Worm (Caenorhabditis elegans) whole organism, L3 larva: ENCODE measurements around the gene fbxb-107.

Experiments used
- R02D3.7 ChIP-seq: fragments of 150-350 bp; optimal IDR thresholded peaks from 2 replicates; lab custom pipeline; 2014; ENCODE audit warnings: missing biosample characterization, missing genetic modification characterization
- ZK546.5 ChIP-seq: sonication (generic microtip); optimal IDR thresholded peaks from 2 replicates; lab custom pipeline; 2017; ENCODE audit warnings: missing biosample characterization, missing genetic modification characterization
- aly-2 ChIP-seq: fragments of 150-350 bp; optimal IDR thresholded peaks from 2 replicates; lab custom pipeline; 2014; ENCODE audit warnings: missing biosample characterization, missing genetic modification characterization
- ceh-28 ChIP-seq: fragments of 150-350 bp; optimal IDR thresholded peaks from 2 replicates; lab custom pipeline; 2014; ENCODE audit warnings: missing biosample characterization, missing genetic modification reagents, missing genetic modification characterization
- ceh-82 ChIP-seq: fragments of 150-350 bp; optimal IDR thresholded peaks from 2 replicates; lab custom pipeline; 2014; ENCODE audit warnings: missing biosample characterization, missing genetic modification characterization
- ceh-9 ChIP-seq: sonication (generic microtip); optimal IDR thresholded peaks from 2 replicates; lab custom pipeline; 2018; ENCODE audit warnings: missing biosample characterization, missing genetic modification characterization
- daf-12 ChIP-seq: fragments of 150-350 bp; optimal IDR thresholded peaks from 2 replicates; lab custom pipeline; 2014; ENCODE audit warnings: missing biosample characterization, missing genetic modification reagents, missing genetic modification characterization
- egl-27 ChIP-seq: sonication (generic microtip); optimal IDR thresholded peaks from 4 replicates; lab custom pipeline; 2017; ENCODE audit warnings: missing biosample characterization, missing genetic modification reagents, missing genetic modification characterization
- egl-5 ChIP-seq: fragments of 150-350 bp; optimal IDR thresholded peaks from 2 replicates; lab custom pipeline; 2017; ENCODE audit warnings: missing biosample characterization, missing genetic modification reagents, missing genetic modification characterization, inconsistent platforms
- elt-1 ChIP-seq: fragments of 150-350 bp; optimal IDR thresholded peaks from 2 replicates; lab custom pipeline; 2014; ENCODE audit warnings: missing biosample characterization, missing genetic modification characterization
- elt-3 ChIP-seq, 3 experiments: fragments of 150-350 bp in 1 of 3; sonication (generic microtip) in 2 of 3; optimal IDR thresholded peaks; 2 replicates in 2 of 3; 4 replicates in 1 of 3; lab custom pipeline; 2014 to 2017; ENCODE audit warnings: missing biosample characterization in 3 of 3, missing genetic modification characterization in 3 of 3
- fkh-2 ChIP-seq: fragments of 150-350 bp; optimal IDR thresholded peaks from 2 replicates; lab custom pipeline; 2014; ENCODE audit warnings: missing biosample characterization, missing genetic modification reagents, missing genetic modification characterization
- fos-1 ChIP-seq: fragments of 150-350 bp; optimal IDR thresholded peaks from 2 replicates; lab custom pipeline; 2014; ENCODE audit warnings: missing biosample characterization, missing genetic modification characterization
- hmg-11 ChIP-seq: sonication (generic microtip); optimal IDR thresholded peaks from 2 replicates; lab custom pipeline; 2016; ENCODE audit warnings: missing genetic modification characterization, missing compliant biosample characterization
- jun-1 ChIP-seq: fragments of 150-350 bp; optimal IDR thresholded peaks from 2 replicates; lab custom pipeline; 2014; ENCODE audit warnings: missing biosample characterization, missing genetic modification reagents, missing genetic modification characterization
- lin-39 ChIP-seq: fragments of 150-350 bp; optimal IDR thresholded peaks from 2 replicates; lab custom pipeline; 2018; ENCODE audit warnings: missing biosample characterization, missing genetic modification reagents, missing genetic modification characterization
- lsy-12 ChIP-seq: sonication (generic microtip); optimal IDR thresholded peaks from 2 replicates; lab custom pipeline; 2016; ENCODE audit warnings: mild to moderate bottlenecking, missing genetic modification characterization, missing compliant biosample characterization
- mdl-1 ChIP-seq: fragments of 150-350 bp; optimal IDR thresholded peaks from 2 replicates; lab custom pipeline; 2014; ENCODE audit warnings: missing biosample characterization, missing genetic modification characterization
- nhr-11 ChIP-seq: fragments of 150-350 bp; optimal IDR thresholded peaks from 2 replicates; lab custom pipeline; 2014; ENCODE audit warnings: missing biosample characterization, missing genetic modification characterization
- nhr-12 ChIP-seq: fragments of 150-350 bp; optimal IDR thresholded peaks from 2 replicates; lab custom pipeline; 2014; ENCODE audit warnings: missing biosample characterization, missing genetic modification characterization
- nhr-23 ChIP-seq: fragments of 150-350 bp; optimal IDR thresholded peaks from 2 replicates; lab custom pipeline; 2014; ENCODE audit warnings: missing biosample characterization, missing genetic modification reagents, missing genetic modification characterization
- nhr-25 ChIP-seq: sonication (generic microtip); optimal IDR thresholded peaks from 2 replicates; lab custom pipeline; 2017; ENCODE audit warnings: missing biosample characterization, missing genetic modification characterization
- nhr-28 ChIP-seq: fragments of 150-350 bp; optimal IDR thresholded peaks from 2 replicates; lab custom pipeline; 2014; ENCODE audit warnings: missing biosample characterization, missing genetic modification characterization
- nhr-43 ChIP-seq: sonication (generic microtip); optimal IDR thresholded peaks from 2 replicates; lab custom pipeline; 2016; ENCODE audit warnings: mild to moderate bottlenecking, missing genetic modification characterization, missing compliant biosample characterization; ENCODE audit not compliant: poor library complexity, severe bottlenecking
- nhr-67 ChIP-seq: fragments of 150-350 bp; optimal IDR thresholded peaks from 2 replicates; lab custom pipeline; 2014; ENCODE audit warnings: missing biosample characterization, missing genetic modification characterization
- nhr-76 ChIP-seq: fragments of 150-350 bp; sonication (generic microtip); optimal IDR thresholded peaks from 5 replicates; lab custom pipeline; 2014; ENCODE audit warnings: missing biosample characterization, missing genetic modification characterization
- nhr-77 ChIP-seq: fragments of 150-350 bp; optimal IDR thresholded peaks from 2 replicates; lab custom pipeline; 2014; ENCODE audit warnings: missing biosample characterization, missing genetic modification characterization
- pha-4 ChIP-seq: fragments of 150-350 bp; optimal IDR thresholded peaks from 2 replicates; lab custom pipeline; 2014; ENCODE audit warnings: missing biosample characterization, missing genetic modification reagents, missing genetic modification characterization
- pqm-1 ChIP-seq: fragments of 150-350 bp; optimal IDR thresholded peaks from 2 replicates; lab custom pipeline; 2017; ENCODE audit warnings: missing biosample characterization, missing genetic modification characterization, inconsistent platforms
- sea-2 ChIP-seq: fragments of 150-350 bp; sonication (generic microtip); optimal IDR thresholded peaks from 4 replicates; lab custom pipeline; 2014; ENCODE audit warnings: missing biosample characterization, missing genetic modification reagents, missing genetic modification characterization
- skn-1 ChIP-seq: fragments of 150-350 bp; optimal IDR thresholded peaks from 2 replicates; lab custom pipeline; 2014; ENCODE audit warnings: missing biosample characterization, missing genetic modification characterization
- snpc-4 ChIP-seq: fragments of 150-350 bp; optimal IDR thresholded peaks from 2 replicates; lab custom pipeline; 2014; ENCODE audit warnings: missing biosample characterization, missing genetic modification characterization
- unc-39 ChIP-seq: sonication (generic microtip); optimal IDR thresholded peaks from 4 replicates; lab custom pipeline; 2017; ENCODE audit warnings: missing biosample characterization, missing genetic modification characterization
- unc-62 ChIP-seq: fragments of 150-350 bp; sonication (generic microtip); optimal IDR thresholded peaks from 4 replicates; lab custom pipeline; 2014; ENCODE audit warnings: missing biosample characterization, missing genetic modification reagents, missing genetic modification characterization
- zag-1 ChIP-seq: fragments of 150-350 bp; optimal IDR thresholded peaks from 2 replicates; lab custom pipeline; 2014; ENCODE audit warnings: missing biosample characterization, missing genetic modification characterization
- ztf-4 ChIP-seq: fragments of 150-350 bp; optimal IDR thresholded peaks from 2 replicates; lab custom pipeline; 2014; ENCODE audit warnings: missing biosample characterization, missing genetic modification characterization

fbxb-107 gene

ce11 chrII:2752999-2753398 lies 5.6 kb upstream of the fbxb-107 start, which contains the start of gene F29A7.3:
Gene F29A7.3, plus strand, starts transcription at chrII:2753299.
- TF ChIP-seq nhr-77 (no peak), elt-1 (tag; lab: Kevin White, UChicago) (no peak), daf-12 (no peak), hmg-11 (tag; lab: Kevin White, UChicago) (no peak), mdl-1 (no peak), ZK546.5 (tag; lab: Kevin White, UChicago) (no peak), skn-1 (tag; lab: Kevin White, UChicago) (no peak), nhr-28 (tag; lab: Kevin White, UChicago) (no peak), unc-39 (no peak), nhr-76 (tag; lab: Kevin White, UChicago) (no peak)

- TF ChIP-seq unc-39 (no peak), pqm-1 (tag; lab: Kevin White, UChicago) (no peak), elt-1 (tag; lab: Kevin White, UChicago) (no peak), sea-2 (no peak), fkh-2 (tag; lab: Kevin White, UChicago) (no peak), daf-12 (no peak), egl-5 (no peak)
Observed at ce11 chrII:2754595-2754994, 4.0 kb upstream of the fbxb-107 start.

DNA sequence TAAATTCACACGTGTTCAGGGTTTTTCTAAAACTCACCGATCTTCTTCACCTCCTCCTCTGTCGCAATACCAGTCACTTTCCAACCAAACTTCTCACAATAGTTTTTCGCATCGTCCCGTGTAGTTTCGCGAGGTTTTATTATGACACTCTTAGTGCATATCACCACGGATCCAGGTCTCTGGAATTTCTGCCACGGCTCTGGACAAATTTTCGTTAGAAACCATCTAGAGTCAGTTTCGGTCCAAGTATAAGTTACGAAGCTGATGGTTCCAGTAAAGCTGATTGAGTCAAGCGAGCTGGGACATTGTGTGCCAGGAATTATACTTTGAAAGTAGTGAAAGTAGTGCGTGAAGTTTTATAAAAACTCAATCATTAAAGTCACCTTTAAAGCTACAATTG lies 2.2 kb upstream of the fbxb-107 start:
- TF ChIP-seq aly-2 (no peak), nhr-12 (tag; lab: Kevin White, UChicago) (no peak), ceh-9 (tag; lab: Kevin White, UChicago) (no peak), ceh-28 (tag; lab: Kevin White, UChicago) (no peak), daf-12 (no peak), nhr-23 (tag; lab: Kevin White, UChicago) (no peak), elt-3 (tag; optimal IDR thresholded peaks at IDR 0.05; lab: Kevin White, UChicago) (no peak), jun-1 (no peak), pha-4 (tag; lab: Kevin White, UChicago) (no peak), zag-1 (tag; lab: Kevin White, UChicago) (no peak), nhr-43 (tag; lab: Kevin White, UChicago) (no peak), nhr-76 (tag; lab: Kevin White, UChicago) (no peak), ceh-82 (tag; lab: Kevin White, UChicago) (no peak), snpc-4 (tag; lab: Kevin White, UChicago) (no peak), lsy-12 (tag; lab: Kevin White, UChicago) (no peak), ztf-4 (tag; lab: Kevin White, UChicago) (no peak), hmg-11 (tag; lab: Kevin White, UChicago) (no peak), egl-5 (no peak), skn-1 (tag; lab: Kevin White, UChicago) (no peak), lin-39 (tag; lab: Kevin White, UChicago) (no peak)

DNA sequence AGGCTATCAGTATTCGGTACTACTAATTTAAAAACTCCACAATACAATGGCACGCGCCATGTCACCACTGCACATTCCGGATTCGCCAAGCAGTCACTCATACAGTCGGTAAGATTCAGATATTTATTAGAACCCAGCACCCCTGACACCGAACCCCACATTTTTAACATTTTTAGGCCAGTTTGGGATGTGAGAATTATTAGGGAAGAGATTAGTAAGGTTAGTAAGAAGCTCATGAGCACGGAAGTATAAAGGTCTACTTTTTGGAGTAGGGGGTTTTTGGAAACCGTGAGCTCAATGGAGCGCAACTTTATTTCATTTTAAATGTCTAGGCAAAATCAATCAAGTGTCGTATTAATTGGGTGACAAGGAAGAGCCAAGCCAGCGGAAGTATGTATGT lies 618 bp upstream of the fbxb-107 start, which contains the start of gene F29A7.8:
Gene F29A7.8, minus strand, starts transcription at position 101 of the 400 bp plus-strand sequence.
- TF ChIP-seq unc-62 (GFP tag; lab: Kevin White, UChicago) (no peak), nhr-11 (tag; lab: Kevin White, UChicago) (no peak), nhr-12 (tag; lab: Kevin White, UChicago) (no peak), egl-27 (tag; lab: Kevin White, UChicago) (no peak), elt-1 (tag; lab: Kevin White, UChicago) (no peak), fos-1 (tag; lab: Kevin White, UChicago) (no peak), nhr-23 (tag; lab: Kevin White, UChicago) (no peak), egl-5 (no peak), ceh-9 (tag; lab: Kevin White, UChicago) (no peak), nhr-25 (tag; lab: Kevin White, UChicago) (no peak), nhr-67 (tag; lab: Kevin White, UChicago) (no peak), R02D3.7 (tag; lab: Kevin White, UChicago) (no peak), nhr-43 (tag; lab: Kevin White, UChicago) (no peak)
- TF ChIP-seq, all 47 proteins: peak for 0
